Fruit fly (Drosophila melanogaster): ENCODE data around the gene CG15286.

CG15286 gene

DNA sequence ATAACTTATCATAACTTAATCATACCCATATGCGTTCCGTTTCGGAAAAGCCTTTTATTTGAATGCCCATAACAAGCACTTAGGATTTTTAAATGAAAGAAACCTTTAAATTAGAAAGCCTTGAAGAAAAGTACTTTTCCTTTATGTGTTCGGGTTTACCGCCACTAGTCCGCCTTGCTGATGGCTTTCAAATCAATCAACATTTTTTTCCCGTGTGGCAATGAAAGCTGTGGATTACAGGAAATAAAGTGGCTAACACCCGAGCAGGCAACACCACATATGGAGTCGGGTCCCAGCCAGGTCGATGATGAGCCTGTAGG lies 32.7 kb downstream of the CG15286 start:
- TF ChIP-seq fd96Ca (GFP tag; IDR thresholded peaks at IDR 0.05) (no peak), CG34367 (tag; optimal IDR thresholded peaks at IDR 0.05) (peak; percentile 17), CG9948 (tag; optimal IDR thresholded peaks at IDR 0.05) (peak; percentile 34), rn (GFP tag; IDR thresholded peaks at IDR 0.05) (no peak), CG17806 (tag; optimal IDR thresholded peaks at IDR 0.05) (peak; percentile 5), CG4496 (GFP tag; IDR thresholded peaks at IDR 0.05) (no peak), CG32121 (GFP tag; IDR thresholded peaks at IDR 0.05) (no peak), CG8301 (tag; optimal IDR thresholded peaks at IDR 0.05) (peak; percentile 46), CG14655 (GFP tag; optimal IDR thresholded peaks at IDR 0.05) (peak; percentile 70), CG8159 (tag; optimal IDR thresholded peaks at IDR 0.05) (peak; percentile 16), Pif1A (GFP tag; optimal IDR thresholded peaks at IDR 0.05) (peak; percentile 26)

DNA sequence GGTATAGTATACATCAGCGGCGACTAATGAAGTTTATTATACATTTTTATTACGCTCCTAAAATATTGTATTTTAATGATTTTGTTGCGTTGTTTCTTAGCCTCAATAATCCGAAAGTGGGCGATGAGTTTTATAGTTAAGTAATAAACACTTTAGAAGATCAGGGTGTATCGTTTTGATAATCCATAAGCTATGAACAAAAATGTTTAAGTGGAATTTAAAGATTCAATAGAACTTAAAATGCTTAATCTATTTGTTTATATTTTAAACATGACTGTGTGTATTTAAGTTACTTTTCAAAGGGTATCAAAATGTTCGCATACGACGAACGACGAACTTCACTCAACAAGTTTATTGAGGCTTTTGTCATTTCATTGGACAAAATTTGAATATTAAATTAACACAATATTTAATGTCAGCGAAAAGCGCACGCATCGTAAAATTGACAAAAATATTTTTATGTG lies 34.2 kb downstream of the CG15286 start:
- TF ChIP-seq CG9948 (tag; optimal IDR thresholded peaks at IDR 0.05) (no peak), Pif1B (GFP tag; optimal IDR thresholded peaks at IDR 0.05) (no peak), CG10348 (GFP tag; IDR thresholded peaks at IDR 0.05) (no peak), CG12605 (GFP tag; IDR thresholded peaks at IDR 0.05) (0 out of 2 replicates have a peak, but pooled peaks have one; percentile 4), gl (tag; optimal IDR thresholded peaks at IDR 0.05) (no peak), Snoo (tag; optimal IDR thresholded peaks at IDR 0.05) (no peak), Pif1A (GFP tag; optimal IDR thresholded peaks at IDR 0.05) (peak; percentile 0), CG13204 (GFP tag; optimal IDR thresholded peaks at IDR 0.05) (no peak), CG17806 (tag; optimal IDR thresholded peaks at IDR 0.05) (no peak), Ets98B (GFP tag; IDR thresholded peaks at IDR 0.05) (no peak), EcR (GFP tag; optimal IDR thresholded peaks at IDR 0.05) (no peak), fd96Ca (GFP tag; IDR thresholded peaks at IDR 0.05) (no peak), CG4496 (GFP tag; IDR thresholded peaks at IDR 0.05) (no peak)

- TF ChIP-seq CG13204 (GFP tag; optimal IDR thresholded peaks at IDR 0.05) (no peak), Ets98B (GFP tag; IDR thresholded peaks at IDR 0.05) (no peak)
Measured at dm6 chr2L:14373250-14373649, 35.2 kb downstream of the CG15286 start.

- no peak for TF ChIP-seq Snoo (tag; optimal IDR thresholded peaks at IDR 0.05)
- no peak for TF ChIP-seq gl (tag; optimal IDR thresholded peaks at IDR 0.05)
- no peak for TF ChIP-seq CG4496 (GFP tag; IDR thresholded peaks at IDR 0.05)
- TF ChIP-seq CG14655 (GFP tag; optimal IDR thresholded peaks at IDR 0.05) = no peak
- TF ChIP-seq Ets98B (GFP tag; IDR thresholded peaks at IDR 0.05) = no peak
- TF ChIP-seq Pif1A (GFP tag; optimal IDR thresholded peaks at IDR 0.05) = no peak
- TF ChIP-seq EcR (GFP tag; optimal IDR thresholded peaks at IDR 0.05) = no peak
- TF ChIP-seq CG34367 (tag; optimal IDR thresholded peaks at IDR 0.05) = no peak
- TF ChIP-seq Pif1B (GFP tag; optimal IDR thresholded peaks at IDR 0.05) = no peak
- no peak for TF ChIP-seq CG8301 (tag; optimal IDR thresholded peaks at IDR 0.05)
- TF ChIP-seq CG13204 (GFP tag; optimal IDR thresholded peaks at IDR 0.05) = no peak
- TF ChIP-seq D1 (tag; optimal IDR thresholded peaks at IDR 0.05) = no peak
- TF ChIP-seq CG15710 (tag; optimal IDR thresholded peaks at IDR 0.05) = no peak
- no peak for TF ChIP-seq rn (GFP tag; IDR thresholded peaks at IDR 0.05)
- no peak for TF ChIP-seq CG17806 (tag; optimal IDR thresholded peaks at IDR 0.05)
Measured at dm6 chr2L:14374024-14374423, 36.0 kb downstream of the CG15286 start.

DNA sequence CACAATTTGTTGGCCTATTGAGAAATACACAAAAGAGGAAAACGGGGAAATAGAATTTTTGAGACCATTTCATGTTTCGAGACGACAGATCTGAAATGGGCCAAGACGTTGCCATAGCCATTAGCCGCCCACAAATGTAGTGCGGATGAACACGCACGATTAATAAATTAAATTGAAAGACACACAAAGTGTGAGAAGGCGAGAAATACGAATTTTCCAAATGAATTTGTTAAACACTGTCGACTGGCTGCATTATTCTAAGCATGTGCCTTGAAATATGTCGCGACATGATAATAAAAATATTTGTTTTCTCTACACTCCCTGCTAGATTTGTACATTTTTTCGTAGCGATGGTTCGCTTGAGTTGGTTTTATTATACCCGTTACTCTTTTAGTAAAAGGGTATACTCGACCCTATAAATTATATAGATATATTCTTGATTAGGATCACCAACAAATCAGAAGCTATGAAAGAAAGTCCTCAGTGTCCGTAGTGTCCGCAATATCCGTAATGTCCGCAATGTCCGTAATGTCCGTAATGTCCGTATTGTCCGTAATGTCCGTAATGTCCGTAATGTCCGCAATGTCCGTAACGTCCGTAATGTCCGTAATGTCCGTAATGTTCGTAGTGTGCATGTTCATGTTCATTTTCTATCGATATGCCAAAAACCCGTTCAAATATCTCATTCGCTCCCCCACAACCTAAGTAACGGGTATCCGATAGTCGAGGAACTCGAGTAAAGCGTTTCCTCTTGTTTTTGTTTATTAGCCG lies 38.6 kb downstream of the CG15286 start:
- no peak for TF ChIP-seq CG13204 (GFP tag; optimal IDR thresholded peaks at IDR 0.05)
- no peak for TF ChIP-seq CG10348 (GFP tag; IDR thresholded peaks at IDR 0.05)
- no peak for TF ChIP-seq CG15710 (tag; optimal IDR thresholded peaks at IDR 0.05)
- TF ChIP-seq gl (tag; optimal IDR thresholded peaks at IDR 0.05) = no peak
- TF ChIP-seq rn (GFP tag; IDR thresholded peaks at IDR 0.05) = no peak
- no peak for TF ChIP-seq EcR (GFP tag; optimal IDR thresholded peaks at IDR 0.05)
- TF ChIP-seq Ets98B (GFP tag; IDR thresholded peaks at IDR 0.05) = no peak
- TF ChIP-seq CG8159 (tag; optimal IDR thresholded peaks at IDR 0.05) = no peak
- no peak for TF ChIP-seq D1 (tag; optimal IDR thresholded peaks at IDR 0.05)
- no peak for TF ChIP-seq CG9948 (tag; optimal IDR thresholded peaks at IDR 0.05)
- TF ChIP-seq Pif1A (GFP tag; optimal IDR thresholded peaks at IDR 0.05) = no peak
- no peak for TF ChIP-seq Pif1B (GFP tag; optimal IDR thresholded peaks at IDR 0.05)
- TF ChIP-seq CG14655 (GFP tag; optimal IDR thresholded peaks at IDR 0.05) = no peak
- TF ChIP-seq Snoo (tag; optimal IDR thresholded peaks at IDR 0.05) = no peak
- TF ChIP-seq CG32121 (GFP tag; IDR thresholded peaks at IDR 0.05) = no peak

DNA sequence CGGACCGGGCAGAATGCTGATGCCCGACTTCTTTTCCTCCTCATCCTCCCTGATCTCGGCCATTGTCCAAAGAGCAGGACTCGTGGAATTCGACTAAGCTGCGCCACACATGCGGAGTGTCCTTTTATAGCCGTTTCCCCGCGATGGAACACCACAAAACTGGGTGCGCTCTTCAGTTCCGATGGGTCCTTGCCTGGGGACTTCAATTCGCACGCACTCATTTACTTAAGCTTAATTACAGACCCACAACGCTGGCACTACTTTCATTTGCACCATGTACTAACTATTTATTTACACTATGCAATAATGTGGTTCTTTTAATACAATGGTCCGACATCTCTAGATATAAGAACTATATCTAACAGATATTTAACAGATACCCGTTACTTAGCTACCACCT lies 43.0 kb downstream of the CG15286 start, which contains the start of gene ppk:
Gene ppk, minus strand, starts transcription at position 101 of the 400 bp plus-strand sequence.
- TF ChIP-seq Pif1B (GFP tag; optimal IDR thresholded peaks at IDR 0.05) (no peak), rn (GFP tag; IDR thresholded peaks at IDR 0.05) (no peak), CG32121 (GFP tag; IDR thresholded peaks at IDR 0.05) (no peak), gl (tag; optimal IDR thresholded peaks at IDR 0.05) (no peak), EcR (GFP tag; optimal IDR thresholded peaks at IDR 0.05) (no peak), CG12605 (GFP tag; IDR thresholded peaks at IDR 0.05) (no peak)

DNA sequence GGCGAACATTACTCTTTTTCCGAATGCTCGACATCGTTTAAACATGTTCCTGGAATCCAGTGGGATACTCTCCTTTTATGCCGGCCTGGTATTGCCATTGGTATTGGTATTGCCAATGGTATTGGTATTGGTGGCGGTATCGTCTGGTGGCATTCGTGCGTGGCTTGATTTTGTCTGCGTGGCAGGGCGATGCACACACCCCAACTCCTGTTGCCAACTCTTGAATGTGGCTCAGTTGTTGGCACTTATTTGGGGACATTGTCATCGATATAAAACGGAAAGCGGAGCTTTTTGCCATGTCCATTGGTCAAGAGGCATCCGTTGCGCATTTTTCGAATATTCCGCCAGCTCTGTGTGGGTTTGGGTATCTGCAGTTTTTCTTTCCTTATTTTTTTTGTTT lies 43.8 kb downstream of the CG15286 start:
- no peak for TF ChIP-seq CG32121 (GFP tag; IDR thresholded peaks at IDR 0.05)
- TF ChIP-seq D1 (tag; optimal IDR thresholded peaks at IDR 0.05) = no peak
- TF ChIP-seq CG13204 (GFP tag; optimal IDR thresholded peaks at IDR 0.05) = no peak
- TF ChIP-seq CG14655 (GFP tag; optimal IDR thresholded peaks at IDR 0.05) = no peak
- TF ChIP-seq CG8301 (tag; optimal IDR thresholded peaks at IDR 0.05) = no peak
- TF ChIP-seq Pif1A (GFP tag; optimal IDR thresholded peaks at IDR 0.05) = no peak
- TF ChIP-seq CG4496 (GFP tag; IDR thresholded peaks at IDR 0.05) = no peak
- TF ChIP-seq Ets98B (GFP tag; IDR thresholded peaks at IDR 0.05) = no peak
- no peak for TF ChIP-seq rn (GFP tag; IDR thresholded peaks at IDR 0.05)
- TF ChIP-seq Pif1B (GFP tag; optimal IDR thresholded peaks at IDR 0.05) = no peak
- TF ChIP-seq Snoo (tag; optimal IDR thresholded peaks at IDR 0.05) = no peak
